Fruit fly (Drosophila melanogaster) whole organism, embryonic: ENCODE measurements around the gene CG13829.

Source experiments
- Awh ChIP-seq: fragments of 200-800 bp; sonication (Bioruptor generic); IDR thresholded peaks from 2 replicates; pipeline ENCODE4, ENCODE4 v1.3.6; 2022; ENCODE audit warnings: missing biosample characterization, missing genetic modification characterization
- Bgb ChIP-seq: fragments of 200-800 bp; sonication (Bioruptor generic); IDR thresholded peaks from 2 replicates; pipeline ENCODE4 v1.3.6; 2022; ENCODE audit warnings: missing biosample characterization, missing genetic modification characterization; ENCODE audit not compliant: partially characterized antibody
- CG10959 ChIP-seq: fragments of 200-800 bp; sonication (Bioruptor generic); IDR thresholded peaks from 2 replicates; pipeline ENCODE4 v1.3.6; 2022; ENCODE audit warnings: missing biosample characterization, missing genetic modification characterization
- CG11398 ChIP-seq: fragments of 200-800 bp; sonication (Bioruptor generic); optimal IDR thresholded peaks from 2 replicates; lab custom pipeline; 2016; ENCODE audit warnings: missing biosample characterization, missing genetic modification characterization
- CG13287 ChIP-seq: fragments of 200-800 bp; sonication (Bioruptor generic); IDR thresholded peaks from 2 replicates; pipeline ENCODE4 v1.3.6; 2022; ENCODE audit warnings: missing biosample characterization, missing genetic modification characterization; ENCODE audit not compliant: partially characterized antibody
- CG13296 ChIP-seq: fragments of 200-800 bp; sonication (Bioruptor generic); optimal IDR thresholded peaks from 3 replicates; lab custom pipeline; 2018; ENCODE audit warnings: missing biosample characterization, mild to moderate bottlenecking, missing genetic modification characterization
- CG13775 ChIP-seq: fragments of 200-800 bp; sonication (Bioruptor generic); optimal IDR thresholded peaks from 3 replicates; lab custom pipeline; 2017; ENCODE audit warnings: missing biosample characterization, mild to moderate bottlenecking, missing genetic modification characterization
- CG13894 ChIP-seq: fragments of 200-800 bp; sonication (Bioruptor generic); optimal IDR thresholded peaks from 3 replicates; lab custom pipeline; 2018; ENCODE audit warnings: missing biosample characterization, mild to moderate bottlenecking, missing genetic modification characterization, moderate library complexity
- CG14014 ChIP-seq: fragments of 200-800 bp; sonication (Bioruptor generic); IDR thresholded peaks from 2 replicates; pipeline ENCODE4 v1.3.6; 2022; ENCODE audit warnings: missing biosample characterization, missing genetic modification characterization
- CG15601 ChIP-seq: fragments of 200-800 bp; sonication (Bioruptor generic); optimal IDR thresholded peaks from 3 replicates; lab custom pipeline; 2019; ENCODE audit warnings: missing biosample characterization, mild to moderate bottlenecking, missing genetic modification characterization, moderate library complexity
- CG17385 ChIP-seq: fragments of 200-800 bp; sonication (Bioruptor generic); optimal IDR thresholded peaks from 3 replicates; lab custom pipeline; 2018; ENCODE audit warnings: missing biosample characterization, mild to moderate bottlenecking, missing genetic modification characterization
- CG17568 ChIP-seq: fragments of 200-800 bp; sonication (Bioruptor generic); optimal IDR thresholded peaks from 2 replicates; lab custom pipeline; 2018; ENCODE audit warnings: missing biosample characterization, mild to moderate bottlenecking, missing genetic modification characterization, moderate library complexity
- CG32772 ChIP-seq: fragments of 200-800 bp; sonication (Bioruptor generic); IDR thresholded peaks from 2 replicates; pipeline ENCODE4 v1.3.6; 2022; ENCODE audit warnings: missing biosample characterization, missing genetic modification characterization
- CG33557 ChIP-seq: fragments of 200-800 bp; sonication (Bioruptor generic); optimal IDR thresholded peaks from 2 replicates; lab custom pipeline; 2019; ENCODE audit warnings: missing biosample characterization, mild to moderate bottlenecking, missing genetic modification characterization, moderate library complexity
- CG34376 ChIP-seq: fragments of 200-800 bp; sonication (Bioruptor generic); optimal IDR thresholded peaks from 2 replicates; lab custom pipeline; 2018; ENCODE audit warnings: missing biosample characterization, mild to moderate bottlenecking, missing genetic modification characterization
- CG4328 ChIP-seq: fragments of 200-800 bp; sonication (Bioruptor generic); optimal IDR thresholded peaks from 3 replicates; lab custom pipeline; 2017; ENCODE audit warnings: missing biosample characterization, missing genetic modification reagents, missing genetic modification characterization
- CG6813 ChIP-seq: fragments of 200-800 bp; sonication (Bioruptor generic); optimal IDR thresholded peaks from 2 replicates; lab custom pipeline; 2017; ENCODE audit warnings: missing biosample characterization, missing genetic modification characterization, mild to moderate bottlenecking, moderate library complexity, missing genetic modification reagents
- CG7372 ChIP-seq: fragments of 200-800 bp; sonication (Bioruptor generic); IDR thresholded peaks from 2 replicates; pipeline ENCODE4 v1.3.6; 2022; ENCODE audit warnings: missing biosample characterization, missing genetic modification characterization
- CG8944 ChIP-seq: fragments of 200-800 bp; sonication (Bioruptor generic); optimal IDR thresholded peaks from 3 replicates; lab custom pipeline; 2016; ENCODE audit warnings: missing biosample characterization, missing genetic modification characterization
- CG9215 ChIP-seq: fragments of 200-800 bp; sonication (Bioruptor generic); IDR thresholded peaks from 2 replicates; pipeline ENCODE4 v1.3.6; 2022; ENCODE audit warnings: missing biosample characterization, missing genetic modification characterization
- HHEX ChIP-seq: fragments of 200-800 bp; sonication (Bioruptor generic); optimal IDR thresholded peaks from 3 replicates; lab custom pipeline; 2017; ENCODE audit warnings: missing biosample characterization, mild to moderate bottlenecking, missing genetic modification characterization, missing genetic modification reagents
- Jarid2 ChIP-seq: fragments of 200-800 bp; sonication (Bioruptor generic); optimal IDR thresholded peaks from 3 replicates; lab custom pipeline; 2017; ENCODE audit warnings: mild to moderate bottlenecking, missing biosample characterization, missing genetic modification reagents, missing genetic modification characterization
- MBD-R2 ChIP-seq: fragments of 200-800 bp; sonication (Bioruptor generic); IDR thresholded peaks from 2 replicates; pipeline ENCODE4 v1.3.6; 2022; ENCODE audit warnings: missing biosample characterization, missing genetic modification characterization
- Max ChIP-seq: fragments of 200-800 bp; sonication (Bioruptor generic); optimal IDR thresholded peaks from 2 replicates; lab custom pipeline; 2016; ENCODE audit warnings: missing biosample characterization, mild to moderate bottlenecking, missing genetic modification characterization
- Mes4 ChIP-seq: fragments of 200-800 bp; sonication (Bioruptor generic); optimal IDR thresholded peaks from 2 replicates; lab custom pipeline; 2016; ENCODE audit warnings: missing biosample characterization, missing genetic modification characterization
- NfI ChIP-seq: fragments of 200-800 bp; sonication (Bioruptor generic); optimal IDR thresholded peaks from 3 replicates; lab custom pipeline; 2018; ENCODE audit warnings: missing biosample characterization, mild to moderate bottlenecking, missing genetic modification characterization, moderate library complexity
- Oaz ChIP-seq: fragments of 200-800 bp; sonication (Bioruptor generic); IDR thresholded peaks from 2 replicates; pipeline ENCODE4 v1.3.6; 2022; ENCODE audit warnings: missing biosample characterization, missing genetic modification characterization
- Oli ChIP-seq: fragments of 200-800 bp; sonication (Bioruptor generic); optimal IDR thresholded peaks from 2 replicates; lab custom pipeline; 2018; ENCODE audit warnings: missing biosample characterization, mild to moderate bottlenecking, missing genetic modification characterization, moderate library complexity
- Opbp ChIP-seq: fragments of 200-800 bp; sonication (Bioruptor generic); IDR thresholded peaks from 3 replicates; pipeline ENCODE4 v1.3.6; 2022; ENCODE audit warnings: missing biosample characterization, missing genetic modification characterization; ENCODE audit not compliant: partially characterized antibody
- Sin3A ChIP-seq: fragments of >200 bp; optimal IDR thresholded peaks from 2 replicates; lab custom pipeline; 2018
- Six4 ChIP-seq: fragments of 200-800 bp; sonication (Bioruptor generic); optimal IDR thresholded peaks from 2 replicates; lab custom pipeline; 2016; ENCODE audit warnings: missing biosample characterization, missing genetic modification characterization
- Stat92E ChIP-seq, 3 experiments: fragments of >200 bp in 2 of 3; fragments of 200-800 bp in 1 of 3; sonication (Bioruptor generic) in 1 of 3; optimal IDR thresholded peaks; 2 replicates each; lab custom pipeline; 2017 to 2019; ENCODE audit warnings: missing biosample characterization in 3 of 3, missing genetic modification characterization in 3 of 3, mild to moderate bottlenecking in 1 of 3, moderate library complexity in 1 of 3
- TFAM ChIP-seq: fragments of 200-800 bp; sonication (Bioruptor generic); optimal IDR thresholded peaks from 2 replicates; lab custom pipeline; 2017; ENCODE audit warnings: missing biosample characterization, missing genetic modification characterization, inconsistent platforms
- aop ChIP-seq: fragments of 200-800 bp; sonication (Bioruptor generic); IDR thresholded peaks from 2 replicates; pipeline ENCODE4 v1.3.6; 2022; ENCODE audit warnings: missing biosample characterization, missing genetic modification characterization
- br ChIP-seq: fragments of >200 bp; optimal IDR thresholded peaks from 2 replicates; lab custom pipeline; 2017
- caup ChIP-seq: fragments of 200-800 bp; sonication (Bioruptor generic); optimal IDR thresholded peaks from 3 replicates; lab custom pipeline; 2017; ENCODE audit warnings: missing biosample characterization, mild to moderate bottlenecking, missing genetic modification characterization, moderate library complexity; ENCODE audit not compliant: severe bottlenecking
- ewg ChIP-seq: fragments of 200-800 bp; sonication (Bioruptor generic); optimal IDR thresholded peaks from 3 replicates; lab custom pipeline; 2017; ENCODE audit warnings: mild to moderate bottlenecking, missing biosample characterization, missing genetic modification reagents, missing genetic modification characterization
- lmd ChIP-seq: fragments of 200-800 bp; sonication (Bioruptor generic); IDR thresholded peaks from 2 replicates; pipeline ENCODE4 v1.3.6; 2022; ENCODE audit warnings: missing biosample characterization, missing genetic modification characterization
- mam ChIP-seq: fragments of 200-800 bp; sonication (Bioruptor generic); optimal IDR thresholded peaks from 3 replicates; lab custom pipeline; 2016; ENCODE audit warnings: missing biosample characterization, missing genetic modification characterization
- mld ChIP-seq: fragments of 200-800 bp; sonication (Bioruptor generic); IDR thresholded peaks from 3 replicates; pipeline ENCODE4 v1.3.6; 2022; ENCODE audit warnings: missing biosample characterization, missing genetic modification characterization; ENCODE audit not compliant: partially characterized antibody
- nau ChIP-seq: fragments of 200-800 bp; sonication (Bioruptor generic); optimal IDR thresholded peaks from 3 replicates; lab custom pipeline; 2017; ENCODE audit warnings: missing biosample characterization, mild to moderate bottlenecking, missing genetic modification characterization, missing genetic modification reagents
- odd ChIP-seq: fragments of 200-800 bp; sonication (Bioruptor generic); optimal IDR thresholded peaks from 2 replicates; lab custom pipeline; 2017; ENCODE audit warnings: missing biosample characterization, mild to moderate bottlenecking, missing genetic modification characterization
- pita ChIP-seq: fragments of 200-800 bp; sonication (Bioruptor generic); optimal IDR thresholded peaks from 2 replicates; lab custom pipeline; 2017; ENCODE audit warnings: missing biosample characterization, mild to moderate bottlenecking, missing genetic modification characterization
- pros ChIP-seq: fragments of 200-800 bp; sonication (Bioruptor generic); optimal IDR thresholded peaks from 3 replicates; lab custom pipeline; 2019; ENCODE audit warnings: missing biosample characterization, mild to moderate bottlenecking, missing genetic modification characterization, moderate library complexity
- scrt ChIP-seq: fragments of 200-800 bp; sonication (Bioruptor generic); optimal IDR thresholded peaks from 2 replicates; lab custom pipeline; 2018; ENCODE audit warnings: missing biosample characterization, mild to moderate bottlenecking, missing genetic modification characterization, moderate library complexity
- sd ChIP-seq: fragments of 200-800 bp; sonication (Bioruptor generic); optimal IDR thresholded peaks from 3 replicates; lab custom pipeline; 2018; ENCODE audit warnings: missing biosample characterization, mild to moderate bottlenecking, missing genetic modification characterization, moderate library complexity
- slou ChIP-seq: fragments of 200-800 bp; sonication (Bioruptor generic); optimal IDR thresholded peaks from 3 replicates; lab custom pipeline; 2016; ENCODE audit warnings: missing biosample characterization, missing genetic modification characterization
- tna ChIP-seq: fragments of 200-800 bp; sonication (Bioruptor generic); IDR thresholded peaks from 2 replicates; pipeline ENCODE4 v1.3.6; 2022; ENCODE audit warnings: missing biosample characterization, missing genetic modification characterization; ENCODE audit not compliant: partially characterized antibody
- twi ChIP-seq: fragments of 200-800 bp; optimal IDR thresholded peaks from 2 replicates; lab custom pipeline; 2019; ENCODE audit warnings: missing biosample characterization, mild to moderate bottlenecking, missing genetic modification characterization, moderate library complexity
- z ChIP-seq: fragments of 200-800 bp; sonication (Bioruptor generic); IDR thresholded peaks from 3 replicates; pipeline ENCODE4 v1.3.6; 2022; ENCODE audit warnings: missing biosample characterization, missing genetic modification characterization

Gene CG13829

DNA sequence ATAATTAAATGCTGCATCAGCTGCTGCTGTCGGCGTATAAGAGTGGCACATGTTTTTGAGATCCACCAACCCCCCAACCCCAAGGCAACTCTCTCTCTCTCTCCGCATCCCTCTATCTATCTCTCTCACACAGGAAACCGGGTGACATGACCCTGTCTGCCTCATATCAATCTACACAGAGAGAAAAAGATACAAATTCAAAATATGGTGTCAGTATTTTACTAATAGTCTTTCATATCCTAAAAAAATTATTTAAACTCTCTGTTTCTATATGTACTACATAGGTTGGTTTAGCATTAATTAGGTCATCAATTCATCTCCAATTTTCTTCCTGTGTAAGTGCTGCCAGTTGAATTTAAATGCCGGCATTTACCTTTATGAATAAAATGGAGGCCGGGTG, 14.2 kb upstream of the CG13829 start (continued):
- TF ChIP-seq sd (tag; lab: Kevin White, UChicago) (peak; percentile 56), mld (no peak), MBD-R2 (GFP tag; lab: Robert Waterston, UW) (peak; percentile 72; the same call in 1 of the 2 replicates), Max (GFP tag; lab: Kevin White, UChicago) (peak; percentile 86), CG7372 (GFP tag; lab: Robert Waterston, UW) (peak; percentile 76), CG10959 (GFP tag; lab: Robert Waterston, UW) (peak; percentile 88), TFAM (GFP tag; lab: Kevin White, UChicago) (peak; percentile 61), br (lab: Kevin White, UChicago) (no peak), Jarid2 (GFP tag; lab: Kevin White, UChicago) (peak; percentile 72), CG14014 (peak; percentile 84), Mes4 (GFP tag; lab: Kevin White, UChicago) (peak; percentile 92), CG8944 (GFP tag; lab: Kevin White, UChicago) (peak; percentile 86), Oli (tag; lab: Kevin White, UChicago) (peak; percentile 94), nau (GFP tag; lab: Kevin White, UChicago) (peak; percentile 87), CG13894 (tag; lab: Kevin White, UChicago) (no peak), HHEX (GFP tag; lab: Kevin White, UChicago) (peak; percentile 75), Opbp (GFP tag; lab: Robert Waterston, UW) (no peak), Six4 (peak; percentile 92), Bgb (GFP tag; lab: Robert Waterston, UW) (no peak), CG4328 (peak; percentile 31), aop (GFP tag; lab: Robert Waterston, UW) (peak; percentile 85), CG13296 (peak; percentile 70), pros (GFP tag; lab: Kevin White, UChicago) (no peak), CG11398 (GFP tag; lab: Kevin White, UChicago) (peak; percentile 90), CG33557 (peak; percentile 76), CG17385 (peak; percentile 80), Sin3A (lab: Kevin White, UChicago) (no peak), Stat92E (GFP tag; optimal IDR thresholded peaks at IDR 0.05; lab: Kevin White, UChicago) (peak in 1 of 3 experiments; percentile 64), slou (peak; percentile 56), lmd (peak; percentile 92), z (GFP tag; lab: Robert Waterston, UW) (no peak; the same call in 2 of the 3 replicates), mam (peak; percentile 85), tna (no peak), CG32772 (peak; percentile 86), ewg (GFP tag; lab: Kevin White, UChicago) (peak; percentile 87), Awh (GFP tag; lab: Robert Waterston, UW) (peak; percentile 89), caup (GFP tag; lab: Kevin White, UChicago) (peak; percentile 30), CG34376 (GFP tag; lab: Kevin White, UChicago) (no peak), CG17568 (GFP tag; lab: Kevin White, UChicago) (peak; percentile 79), CG15601 (tag; lab: Kevin White, UChicago) (peak; percentile 91), CG9215 (peak; percentile 68), NfI (GFP tag; lab: Kevin White, UChicago) (peak; percentile 83), CG13775 (GFP tag; lab: Kevin White, UChicago) (peak; percentile 78), pita (GFP tag; lab: Kevin White, UChicago) (no peak), scrt (GFP tag; lab: Kevin White, UChicago) (peak; percentile 74), odd (GFP tag; lab: Kevin White, UChicago) (peak; percentile 71), Oaz (peak; percentile 83), CG13287 (GFP tag; lab: Robert Waterston, UW) (no peak), CG6813 (peak; percentile 78), twi (tag; lab: Kevin White, UChicago) (peak; percentile 77)
